Fruit fly (Drosophila melanogaster): ENCODE data around the gene PXo.

PXo gene

DNA sequence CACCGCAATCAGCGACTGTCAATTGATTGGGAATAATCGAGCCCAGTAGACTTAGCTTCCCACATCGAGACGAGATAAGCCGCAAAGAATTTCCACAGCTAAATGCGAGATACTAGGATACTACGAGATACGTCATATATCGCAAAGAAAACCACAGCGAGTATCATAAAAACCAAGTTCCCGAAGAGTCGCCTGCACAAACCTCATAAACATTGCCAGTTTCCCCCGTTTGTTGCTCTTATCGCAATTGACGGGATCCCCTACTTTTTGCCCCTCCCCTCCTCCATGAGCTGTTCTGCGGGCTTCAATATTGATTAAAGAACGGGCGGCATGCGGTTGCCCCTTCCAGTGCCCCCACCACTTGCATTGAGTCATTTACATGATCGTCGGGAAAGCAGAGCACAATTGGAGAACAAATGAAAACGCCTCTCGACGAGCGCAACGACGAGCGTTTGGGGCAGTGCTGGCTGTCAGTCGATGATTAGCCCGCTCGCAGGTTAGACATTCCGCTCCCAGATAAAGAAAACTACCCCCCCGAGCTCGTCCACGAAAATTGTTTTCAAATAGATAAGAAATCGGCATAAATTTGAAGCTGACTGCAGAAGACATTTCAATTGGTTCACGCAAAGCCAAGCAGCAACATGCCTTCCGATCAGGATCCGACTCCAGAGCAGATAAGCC lies 1.0 kb upstream of the PXo start, which contains the start of gene CG32407:
TSS of gene CG32407 (plus strand) at position 51 of the 681 bp plus-strand sequence.
- peak; percentile 23 for TF ChIP-seq CG7101 (tag; optimal IDR thresholded peaks at IDR 0.05)
- peak; percentile 53 for TF ChIP-seq Hr96 (GFP tag; optimal IDR thresholded peaks at IDR 0.05)
- no peak for TF ChIP-seq CG33017 (tag; optimal IDR thresholded peaks at IDR 0.05)
- peak; percentile 24 for TF ChIP-seq ovo (GFP tag; optimal IDR thresholded peaks at IDR 0.05)
- peak; percentile 36 for TF ChIP-seq Crg-1 (GFP tag; optimal IDR thresholded peaks at IDR 0.05)
- TF ChIP-seq cic (GFP tag; optimal IDR thresholded peaks at IDR 0.05), result peak; percentile 59
- peak; percentile 8 for TF ChIP-seq toe (GFP tag; optimal IDR thresholded peaks at IDR 0.05)
- peak; percentile 71 for TF ChIP-seq Mnt (GFP tag; optimal IDR thresholded peaks at IDR 0.05)
- TF ChIP-seq CG7045 (GFP tag; optimal IDR thresholded peaks at IDR 0.05), result peak; percentile 6
- TF ChIP-seq CG11617 (GFP tag; optimal IDR thresholded peaks at IDR 0.05), result peak; percentile 13
- no peak for TF ChIP-seq CG14711 (tag; optimal IDR thresholded peaks at IDR 0.05)
- TF ChIP-seq Clk (GFP tag; optimal IDR thresholded peaks at IDR 0.05), result no peak
- peak; percentile 45 for TF ChIP-seq CG12768 (GFP tag; optimal IDR thresholded peaks at IDR 0.05)
- TF ChIP-seq CG5204 (GFP tag; optimal IDR thresholded peaks at IDR 0.05), result no peak
- peak; percentile 64 for TF ChIP-seq pad (GFP tag; optimal IDR thresholded peaks at IDR 0.05)
- no peak for TF ChIP-seq CG1620 (GFP tag; optimal IDR thresholded peaks at IDR 0.05)

DNA sequence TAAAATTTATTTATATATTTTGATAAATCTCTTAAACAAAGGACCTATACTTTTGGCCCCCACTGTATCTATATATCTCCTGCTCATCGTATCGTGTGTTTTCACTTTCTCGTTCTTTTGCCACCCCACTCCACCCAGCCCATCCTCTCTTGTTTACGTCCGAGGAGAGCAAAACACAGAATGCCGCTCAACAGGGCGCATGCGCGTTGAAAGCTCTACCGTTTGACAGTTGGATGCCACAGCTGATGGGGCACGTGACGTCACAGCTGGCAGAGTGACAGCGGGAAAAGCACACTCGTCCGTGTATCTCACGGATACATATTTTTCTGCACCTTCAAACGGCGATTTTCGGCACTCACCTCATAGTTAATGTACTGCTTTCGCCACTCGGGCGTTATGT lies 338 bp downstream of the PXo start:
- TF ChIP-seq cic (GFP tag; optimal IDR thresholded peaks at IDR 0.05) (peak; percentile 12), CG14711 (tag; optimal IDR thresholded peaks at IDR 0.05) (no peak), CG7045 (GFP tag; optimal IDR thresholded peaks at IDR 0.05) (no peak), Clk (GFP tag; optimal IDR thresholded peaks at IDR 0.05) (no peak)

DNA sequence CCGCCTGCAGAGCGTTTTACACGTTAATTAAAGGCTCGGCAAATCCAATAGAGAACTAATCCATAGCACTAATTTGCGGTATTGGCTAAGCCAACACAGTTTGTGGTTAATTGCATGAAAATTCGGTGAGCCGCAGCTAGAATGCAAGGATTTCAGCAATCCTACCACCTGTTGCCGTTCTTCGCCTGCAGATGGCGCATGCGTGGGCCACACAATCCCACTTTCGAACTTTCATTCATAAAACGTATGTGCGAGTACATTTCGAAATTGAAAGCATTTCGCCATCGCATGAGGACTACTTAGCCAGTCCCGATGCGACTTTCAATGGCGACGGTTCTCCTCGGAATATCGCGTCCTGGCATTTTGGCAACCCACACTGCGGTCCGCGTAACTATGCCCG lies 14.0 kb downstream of the PXo start, which contains the start of gene CG13288:
TSS of gene CG13288 (plus strand) at position 305 of the 400 bp plus-strand sequence.
- TF ChIP-seq CG14711 (tag; optimal IDR thresholded peaks at IDR 0.05) (no peak), CG12768 (GFP tag; optimal IDR thresholded peaks at IDR 0.05) (no peak), Hr96 (GFP tag; optimal IDR thresholded peaks at IDR 0.05) (no peak), CG7045 (GFP tag; optimal IDR thresholded peaks at IDR 0.05) (no peak), CG1620 (GFP tag; optimal IDR thresholded peaks at IDR 0.05) (no peak), bab1 (GFP tag; optimal IDR thresholded peaks at IDR 0.05) (no peak), Clk (GFP tag; optimal IDR thresholded peaks at IDR 0.05) (no peak), Crg-1 (GFP tag; optimal IDR thresholded peaks at IDR 0.05) (no peak), toe (GFP tag; optimal IDR thresholded peaks at IDR 0.05) (no peak), cic (GFP tag; optimal IDR thresholded peaks at IDR 0.05) (no peak), CG7101 (tag; optimal IDR thresholded peaks at IDR 0.05) (no peak), tj (GFP tag; optimal IDR thresholded peaks at IDR 0.05) (no peak), Mnt (GFP tag; optimal IDR thresholded peaks at IDR 0.05) (no peak), ovo (GFP tag; optimal IDR thresholded peaks at IDR 0.05) (no peak), pad (GFP tag; optimal IDR thresholded peaks at IDR 0.05) (no peak), kay (GFP tag; ENCODE audit: borderline replicate concordance) (no peak), CG5204 (GFP tag; optimal IDR thresholded peaks at IDR 0.05) (no peak), cnc (optimal IDR thresholded peaks at IDR 0.05) (no peak), CG33017 (tag; optimal IDR thresholded peaks at IDR 0.05) (no peak), CG11617 (GFP tag; optimal IDR thresholded peaks at IDR 0.05) (no peak)

DNA sequence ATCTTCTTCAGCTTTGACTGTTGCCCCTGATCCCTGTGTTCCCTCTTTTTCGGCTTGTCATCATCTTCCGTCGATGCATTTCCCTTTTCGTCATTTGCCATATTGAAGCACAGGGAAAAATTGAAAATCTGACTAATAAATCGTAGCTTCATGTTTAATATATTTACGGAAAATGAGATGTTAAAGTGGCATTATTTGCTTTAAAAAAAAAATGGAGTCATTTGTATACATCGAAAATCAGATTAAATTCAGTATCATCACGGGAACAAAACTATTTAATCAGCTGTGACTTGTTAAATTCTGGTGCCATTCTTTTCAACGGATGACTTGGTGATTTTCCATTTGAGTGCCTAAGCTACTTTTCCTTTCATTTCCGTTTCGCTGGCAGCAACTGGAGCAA lies 14.5 kb downstream of the PXo start, which contains the start of gene CG10486:
TSS of gene CG10486 (minus strand) at position 101 of the 400 bp plus-strand sequence.
- TF ChIP-seq CG11617 (GFP tag; optimal IDR thresholded peaks at IDR 0.05) (no peak), Mnt (GFP tag; optimal IDR thresholded peaks at IDR 0.05) (no peak), Clk (GFP tag; optimal IDR thresholded peaks at IDR 0.05) (no peak), CG7101 (tag; optimal IDR thresholded peaks at IDR 0.05) (no peak), kay (GFP tag; ENCODE audit: borderline replicate concordance) (no peak), CG1620 (GFP tag; optimal IDR thresholded peaks at IDR 0.05) (no peak), CG5204 (GFP tag; optimal IDR thresholded peaks at IDR 0.05) (no peak), tj (GFP tag; optimal IDR thresholded peaks at IDR 0.05) (no peak), Hr96 (GFP tag; optimal IDR thresholded peaks at IDR 0.05) (no peak), pad (GFP tag; optimal IDR thresholded peaks at IDR 0.05) (no peak), bab1 (GFP tag; optimal IDR thresholded peaks at IDR 0.05) (no peak), Crg-1 (GFP tag; optimal IDR thresholded peaks at IDR 0.05) (no peak), toe (GFP tag; optimal IDR thresholded peaks at IDR 0.05) (no peak), CG12768 (GFP tag; optimal IDR thresholded peaks at IDR 0.05) (no peak), ovo (GFP tag; optimal IDR thresholded peaks at IDR 0.05) (no peak), cic (GFP tag; optimal IDR thresholded peaks at IDR 0.05) (no peak), cnc (optimal IDR thresholded peaks at IDR 0.05) (no peak)

DNA sequence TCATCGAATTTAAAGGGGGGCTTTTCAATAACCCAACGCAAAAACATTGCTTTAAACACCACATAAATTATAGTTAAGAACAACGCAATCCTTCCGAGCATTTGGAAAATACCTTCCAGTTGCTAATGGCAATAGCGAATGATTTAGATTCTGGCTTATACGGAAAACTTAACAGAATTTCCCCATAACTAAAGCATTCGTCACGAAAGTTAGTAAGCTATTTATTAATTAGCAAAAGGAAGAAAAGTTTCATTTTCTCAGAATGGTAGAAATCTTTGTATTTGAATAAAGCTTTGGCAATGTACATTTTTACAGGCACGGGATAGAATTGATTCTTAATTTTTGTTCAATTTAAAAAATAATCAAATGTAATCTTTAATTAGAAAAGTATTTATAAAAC lies 17.2 kb downstream of the PXo start, which contains the start of gene CG32413:
TSS of gene CG32413 (minus strand) at position 101 of the 400 bp plus-strand sequence.
- TF ChIP-seq CG12768 (GFP tag; optimal IDR thresholded peaks at IDR 0.05) (no peak), Mnt (GFP tag; optimal IDR thresholded peaks at IDR 0.05) (no peak), Hr96 (GFP tag; optimal IDR thresholded peaks at IDR 0.05) (no peak), tj (GFP tag; optimal IDR thresholded peaks at IDR 0.05) (no peak), Clk (GFP tag; optimal IDR thresholded peaks at IDR 0.05) (no peak), bab1 (GFP tag; optimal IDR thresholded peaks at IDR 0.05) (no peak), CG33017 (tag; optimal IDR thresholded peaks at IDR 0.05) (no peak), Crg-1 (GFP tag; optimal IDR thresholded peaks at IDR 0.05) (no peak), ovo (GFP tag; optimal IDR thresholded peaks at IDR 0.05) (no peak), CG11617 (GFP tag; optimal IDR thresholded peaks at IDR 0.05) (no peak), CG14711 (tag; optimal IDR thresholded peaks at IDR 0.05) (no peak), pad (GFP tag; optimal IDR thresholded peaks at IDR 0.05) (no peak), CG1620 (GFP tag; optimal IDR thresholded peaks at IDR 0.05) (no peak), toe (GFP tag; optimal IDR thresholded peaks at IDR 0.05) (no peak), cnc (optimal IDR thresholded peaks at IDR 0.05) (no peak), cic (GFP tag; optimal IDR thresholded peaks at IDR 0.05) (no peak), CG7045 (GFP tag; optimal IDR thresholded peaks at IDR 0.05) (no peak), CG5204 (GFP tag; optimal IDR thresholded peaks at IDR 0.05) (no peak), kay (GFP tag; ENCODE audit: borderline replicate concordance) (no peak)
